Fruit fly (Drosophila melanogaster): ENCODE data around the gene CG43168.
A peak's percentile ranks its signal among the peaks of the same experiment; 100 is the strongest.

Gene CG43168

DNA sequence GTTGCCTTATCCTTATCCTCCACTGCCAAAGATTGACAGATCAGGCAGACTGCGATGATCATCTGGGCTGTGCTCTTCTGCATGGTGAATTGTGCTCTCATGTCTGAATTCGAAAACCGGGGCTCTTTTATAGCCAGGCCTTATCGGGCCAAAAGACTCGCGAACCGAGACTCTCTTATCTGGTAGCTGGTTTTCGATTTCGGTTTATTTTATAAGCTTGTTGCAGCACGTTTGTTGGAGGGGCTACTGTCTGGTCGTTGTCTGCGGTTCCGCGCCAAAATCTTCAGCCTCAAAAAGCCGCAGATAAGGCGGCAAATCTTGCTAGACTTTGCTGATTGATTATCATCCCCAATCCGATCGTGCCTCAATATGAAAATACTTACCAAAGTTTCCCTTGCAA, 16.9 kb upstream of the CG43168 start, which contains the start of gene CG10163:
Gene CG10163, minus strand, starts transcription at position 101 of the 400 bp plus-strand sequence.
- TF ChIP-seq Rel (GFP tag; optimal IDR thresholded peaks at IDR 0.05) (no peak), Rel (tag; optimal IDR thresholded peaks at IDR 0.05) (no peak), Dfd (GFP tag; optimal IDR thresholded peaks at IDR 0.05) (no peak), usp (GFP tag; optimal IDR thresholded peaks at IDR 0.05) (no peak), OdsH (GFP tag; optimal IDR thresholded peaks at IDR 0.05) (no peak), Hnf4 (GFP tag; optimal IDR thresholded peaks at IDR 0.05) (no peak), woc (GFP tag; optimal IDR thresholded peaks at IDR 0.05) (no peak), Myc (optimal IDR thresholded peaks at IDR 0.05) (no peak), brk (GFP tag; optimal IDR thresholded peaks at IDR 0.05) (no peak), sv (GFP tag; optimal IDR thresholded peaks at IDR 0.05) (no peak)

DNA sequence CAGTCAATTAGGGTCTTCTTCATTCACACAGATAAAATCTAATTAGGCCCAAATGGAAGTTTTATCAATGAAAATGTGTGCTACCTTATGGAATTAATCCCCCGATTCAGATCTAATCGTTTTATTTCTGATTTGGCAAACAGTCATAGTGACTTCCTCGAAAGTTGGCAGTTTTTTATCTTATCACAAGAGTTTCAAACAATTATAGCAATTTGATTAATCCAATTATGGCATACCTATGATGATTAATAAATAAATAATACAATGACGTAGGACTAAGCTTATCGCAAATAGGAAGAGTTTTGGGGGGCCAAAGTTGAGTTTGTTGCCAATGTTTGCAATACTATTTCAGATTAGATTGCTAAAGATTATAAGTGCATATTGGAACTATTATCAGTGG, 14.4 kb upstream of the CG43168 start:
- TF ChIP-seq psq (GFP tag; optimal IDR thresholded peaks at IDR 0.05): no peak
- TF ChIP-seq CG32264 (GFP tag; optimal IDR thresholded peaks at IDR 0.05): no peak
- TF ChIP-seq CG9705 (GFP tag; optimal IDR thresholded peaks at IDR 0.05): no peak
- TF ChIP-seq usp (GFP tag; optimal IDR thresholded peaks at IDR 0.05): no peak
- TF ChIP-seq GATAd (GFP tag; optimal IDR thresholded peaks at IDR 0.05): no peak
- TF ChIP-seq N (GFP tag; optimal IDR thresholded peaks at IDR 0.05): no peak
- TF ChIP-seq Mio (GFP tag; optimal IDR thresholded peaks at IDR 0.05): no peak
- no peak for TF ChIP-seq Rel (GFP tag; optimal IDR thresholded peaks at IDR 0.05)
- no peak for TF ChIP-seq Rel (tag; optimal IDR thresholded peaks at IDR 0.05)
- TF ChIP-seq tai (GFP tag; optimal IDR thresholded peaks at IDR 0.05): no peak
- TF ChIP-seq sv (GFP tag; optimal IDR thresholded peaks at IDR 0.05): no peak
- no peak for TF ChIP-seq dl (GFP tag; optimal IDR thresholded peaks at IDR 0.05; ENCODE audit: insufficient read depth in 1 of 2, partially characterized antibody in 2 of 2)
- no peak for TF ChIP-seq rgr (GFP tag; optimal IDR thresholded peaks at IDR 0.05)
- no peak for TF ChIP-seq Hr78 (GFP tag; optimal IDR thresholded peaks at IDR 0.05)
- TF ChIP-seq Vsx2 (GFP tag; optimal IDR thresholded peaks at IDR 0.05; ENCODE audit: partially characterized antibody): no peak
- no peak for TF ChIP-seq CrebA (GFP tag; optimal IDR thresholded peaks at IDR 0.05; ENCODE audit: borderline replicate concordance)

DNA sequence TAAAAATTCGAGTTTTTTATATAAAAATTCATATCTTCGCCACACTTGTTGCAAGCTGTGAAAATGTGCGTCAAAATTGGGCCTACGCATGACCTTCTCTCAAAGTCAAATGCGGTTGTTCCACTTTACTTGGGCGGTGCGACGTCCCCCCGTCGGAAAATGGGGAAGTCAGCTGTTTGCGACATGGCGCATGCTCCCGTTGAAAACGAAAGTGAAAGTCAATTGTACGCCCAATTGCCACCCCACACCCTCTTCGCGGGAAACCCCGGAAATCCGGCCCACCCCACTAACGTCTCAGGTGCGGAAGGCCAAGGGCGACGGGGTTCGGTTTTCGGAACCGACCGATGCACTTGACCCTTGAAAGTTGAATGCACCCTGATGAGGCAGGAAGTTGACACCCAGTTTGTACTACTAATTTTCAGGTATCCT, 13.5 kb upstream of the CG43168 start:
- TF ChIP-seq Rel (GFP tag; optimal IDR thresholded peaks at IDR 0.05) (no peak), Rel (tag; optimal IDR thresholded peaks at IDR 0.05) (peak; percentile 68), Jra (GFP tag; optimal IDR thresholded peaks at IDR 0.05) (no peak), dl (GFP tag; optimal IDR thresholded peaks at IDR 0.05; ENCODE audit: insufficient read depth in 1 of 2, partially characterized antibody in 2 of 2) (no peak), CG32264 (GFP tag; optimal IDR thresholded peaks at IDR 0.05) (no peak)

DNA sequence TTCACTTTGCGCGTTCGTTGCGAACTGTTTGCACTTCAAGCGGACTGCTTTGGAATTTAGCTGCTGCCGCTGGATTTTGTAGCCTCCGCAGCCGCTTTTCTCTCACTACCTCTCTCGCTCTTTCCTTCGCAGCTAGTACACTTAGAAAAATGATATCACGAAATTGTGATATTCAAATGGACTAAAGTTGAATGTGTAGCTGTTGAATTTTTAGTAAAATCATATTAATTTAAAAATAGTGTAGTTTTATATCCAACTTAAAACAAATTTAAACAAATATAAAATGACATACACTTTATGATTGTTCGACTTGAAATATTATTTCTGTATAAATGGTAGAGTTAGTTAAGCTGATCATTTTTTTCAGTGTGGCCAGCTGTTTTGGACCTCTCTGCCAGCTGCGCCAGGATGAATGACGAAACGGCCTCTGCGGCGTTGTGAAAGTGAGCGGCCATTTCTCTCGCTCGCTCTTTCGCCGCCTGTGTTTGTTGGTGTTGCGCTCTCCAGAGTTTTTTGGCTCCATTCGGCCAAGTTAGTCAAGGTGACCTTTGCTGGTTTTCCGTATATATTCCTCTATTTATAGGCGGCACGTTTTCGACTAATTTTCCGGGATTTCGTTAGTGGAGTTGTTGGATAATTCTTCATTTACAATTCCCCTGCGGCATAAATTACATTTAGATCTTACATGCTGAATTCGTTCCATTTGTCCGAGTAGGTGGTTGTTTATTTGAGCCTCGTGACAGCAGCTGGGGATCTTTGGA, 12.8 kb upstream of the CG43168 start, which contains the start of gene Ldh:
Gene Ldh, minus strand, starts transcription at position 51 of the 761 bp plus-strand sequence.
- peak; percentile 98 for TF ChIP-seq Sp1 (GFP tag; optimal IDR thresholded peaks at IDR 0.05)
- peak; percentile 92 for TF ChIP-seq CG32264 (GFP tag; optimal IDR thresholded peaks at IDR 0.05)
- TF ChIP-seq Abd-B (GFP tag; optimal IDR thresholded peaks at IDR 0.05): no peak
- peak; percentile 40 for TF ChIP-seq Dif (GFP tag; optimal IDR thresholded peaks at IDR 0.05; ENCODE audit: partially characterized antibody)
- TF ChIP-seq Myc (optimal IDR thresholded peaks at IDR 0.05): no peak
- peak; percentile 90 for TF ChIP-seq dsf (GFP tag; optimal IDR thresholded peaks at IDR 0.05; ENCODE audit: borderline replicate concordance)
- TF ChIP-seq psq (GFP tag; optimal IDR thresholded peaks at IDR 0.05): peak; percentile 94
- no peak for TF ChIP-seq usp (GFP tag; optimal IDR thresholded peaks at IDR 0.05)
- TF ChIP-seq woc (GFP tag; optimal IDR thresholded peaks at IDR 0.05): peak; percentile 96
- peak; percentile 90 for TF ChIP-seq sv (GFP tag; optimal IDR thresholded peaks at IDR 0.05)
- TF ChIP-seq pan (optimal IDR thresholded peaks at IDR 0.05): no peak
- TF ChIP-seq Jra (GFP tag; optimal IDR thresholded peaks at IDR 0.05): peak; percentile 69
- TF ChIP-seq Dfd (GFP tag; optimal IDR thresholded peaks at IDR 0.05): peak; percentile 82
- peak; percentile 95 for TF ChIP-seq Rel (GFP tag; optimal IDR thresholded peaks at IDR 0.05)
- peak; percentile 85 for TF ChIP-seq Rel (tag; optimal IDR thresholded peaks at IDR 0.05)
- TF ChIP-seq GATAd (GFP tag; optimal IDR thresholded peaks at IDR 0.05): peak; percentile 73
- TF ChIP-seq ey (GFP tag; optimal IDR thresholded peaks at IDR 0.05): peak; percentile 94
- TF ChIP-seq br (GFP tag; optimal IDR thresholded peaks at IDR 0.05): peak; percentile 92
- peak; percentile 99 for TF ChIP-seq HLH106 (tag; optimal IDR thresholded peaks at IDR 0.05)
- TF ChIP-seq brk (GFP tag; optimal IDR thresholded peaks at IDR 0.05): peak; percentile 94
- peak; percentile 89 for TF ChIP-seq tai (GFP tag; optimal IDR thresholded peaks at IDR 0.05)
- peak; percentile 15 to 64 for TF ChIP-seq dl (GFP tag; optimal IDR thresholded peaks at IDR 0.05; ENCODE audit: insufficient read depth in 1 of 2, partially characterized antibody in 2 of 2)
- TF ChIP-seq rgr (GFP tag; optimal IDR thresholded peaks at IDR 0.05): peak; percentile 97
- no peak for TF ChIP-seq Vsx2 (GFP tag; optimal IDR thresholded peaks at IDR 0.05; ENCODE audit: partially characterized antibody)
- no peak for TF ChIP-seq jim (GFP tag; optimal IDR thresholded peaks at IDR 0.05)
- TF ChIP-seq h (GFP tag; optimal IDR thresholded peaks at IDR 0.05): peak; percentile 98
- TF ChIP-seq CrebA (GFP tag; optimal IDR thresholded peaks at IDR 0.05; ENCODE audit: borderline replicate concordance): peak; percentile 74
- TF ChIP-seq Hr78 (GFP tag; optimal IDR thresholded peaks at IDR 0.05): no peak
- TF ChIP-seq lola (GFP tag; optimal IDR thresholded peaks at IDR 0.05): no peak
- TF ChIP-seq Hnf4 (GFP tag; optimal IDR thresholded peaks at IDR 0.05): peak; percentile 88
- peak; percentile 94 for TF ChIP-seq CG9705 (GFP tag; optimal IDR thresholded peaks at IDR 0.05)
- TF ChIP-seq sage (GFP tag; optimal IDR thresholded peaks at IDR 0.05): peak; percentile 88
- peak; percentile 19 for TF ChIP-seq Mio (GFP tag; optimal IDR thresholded peaks at IDR 0.05)
- peak; percentile 86 to 95 for TF ChIP-seq foxo (GFP tag; optimal IDR thresholded peaks at IDR 0.05)
- TF ChIP-seq N (GFP tag; optimal IDR thresholded peaks at IDR 0.05): no peak
- peak; percentile 91 for TF ChIP-seq dmrt93B (GFP tag; optimal IDR thresholded peaks at IDR 0.05)
- TF ChIP-seq OdsH (GFP tag; optimal IDR thresholded peaks at IDR 0.05): peak; percentile 97
- peak; percentile 94 for TF ChIP-seq fru (GFP tag; optimal IDR thresholded peaks at IDR 0.05)

All from whole organism, wandering third instar larva.